Worm (Caenorhabditis elegans) whole organism, young adult: ENCODE data around the gene htp-1.

Experiments used
- F22D6.2 ChIP-seq: sonication (generic microtip); optimal IDR thresholded peaks from 2 replicates; lab custom pipeline; 2016; ENCODE audit warnings: mild to moderate bottlenecking, missing genetic modification characterization, missing compliant biosample characterization
- Y53G8AR.9 ChIP-seq: fragments of 200-800 bp; sonication (Bioruptor generic); conservative IDR thresholded peaks from 2 replicates; pipeline ENCODE4 v1.3.6; 2022; ENCODE audit warnings: missing genetic modification reagents, missing genetic modification characterization, missing compliant biosample characterization
- ZK185.1 ChIP-seq: sonication (generic microtip); optimal IDR thresholded peaks from 2 replicates; lab custom pipeline; 2016; ENCODE audit warnings: mild to moderate bottlenecking, missing genetic modification characterization, missing compliant biosample characterization; ENCODE audit not compliant: poor library complexity, severe bottlenecking
- cebp-2 ChIP-seq: fragments of 200-800 bp; sonication (Bioruptor generic); IDR thresholded peaks from 2 replicates; pipeline ENCODE4 v1.3.6; 2022; ENCODE audit warnings: missing genetic modification characterization, missing compliant biosample characterization
- ceh-79 ChIP-seq: sonication (generic microtip); optimal IDR thresholded peaks from 2 replicates; lab custom pipeline; 2017; ENCODE audit warnings: mild to moderate bottlenecking, missing genetic modification characterization, missing compliant biosample characterization
- dpff-1 ChIP-seq: sonication (generic microtip); optimal IDR thresholded peaks from 2 replicates; lab custom pipeline; 2017; ENCODE audit warnings: mild to moderate bottlenecking, missing genetic modification characterization, missing compliant biosample characterization
- efl-1 ChIP-seq: fragments of 150-350 bp; optimal IDR thresholded peaks from 2 replicates; lab custom pipeline; 2014; ENCODE audit warnings: missing biosample characterization, missing genetic modification reagents, missing genetic modification characterization
- hrde-1 ChIP-seq: sonication (generic microtip); optimal IDR thresholded peaks from 2 replicates; lab custom pipeline; 2016; ENCODE audit warnings: missing genetic modification characterization, mild to moderate bottlenecking, missing compliant biosample characterization, moderate library complexity, missing genotype, missing genetic modification reagents, borderline replicate concordance
- lin-35 ChIP-seq, 3 experiments: fragments of 150-350 bp in 2 of 3; sonication (generic microtip) in 1 of 3; optimal IDR thresholded peaks; 2 replicates each; lab custom pipeline; 2014 to 2018; ENCODE audit warnings: missing biosample characterization in 3 of 3, missing genetic modification characterization in 3 of 3, missing genetic modification reagents in 3 of 3
- lir-1 ChIP-seq: fragments of 200-800 bp; sonication (Bioruptor generic); conservative IDR thresholded peaks from 2 replicates; pipeline ENCODE4 v1.3.6; 2022; ENCODE audit warnings: missing genetic modification reagents, missing genetic modification characterization, missing compliant biosample characterization
- mes-4 ChIP-seq: sonication (generic microtip); optimal IDR thresholded peaks from 2 replicates; lab custom pipeline; 2016; ENCODE audit warnings: missing genotype, missing genetic modification characterization, missing compliant biosample characterization
- unc-62 ChIP-seq: fragments of 150-350 bp; optimal IDR thresholded peaks from 2 replicates; lab custom pipeline; 2014; ENCODE audit warnings: missing biosample characterization, missing genetic modification reagents, missing genetic modification characterization
- zfh-2 ChIP-seq: fragments of 200-800 bp; sonication (Bioruptor generic); conservative IDR thresholded peaks from 2 replicates; pipeline ENCODE4 v1.3.6; 2022; ENCODE audit warnings: missing genetic modification reagents, missing genetic modification characterization, missing compliant biosample characterization

DNA sequence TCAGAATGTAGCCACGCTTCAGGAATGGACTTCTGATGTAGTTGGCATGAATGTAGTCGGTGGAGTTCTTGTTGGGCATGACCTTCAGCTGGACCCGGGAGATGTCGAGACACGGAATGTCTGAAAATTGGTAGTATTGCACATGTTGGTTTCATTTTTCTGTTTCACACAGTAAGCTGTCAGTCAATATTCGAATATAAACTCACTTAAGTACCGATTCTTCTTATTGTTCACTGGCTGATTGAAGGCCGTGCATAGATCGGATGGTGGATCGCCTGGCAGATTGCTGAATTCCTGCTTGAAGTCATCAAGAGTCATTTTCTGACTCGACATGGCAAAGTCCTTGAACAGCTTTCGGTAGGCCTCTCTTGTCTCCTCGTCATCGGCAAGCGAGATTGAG lies 17.8 kb upstream of the htp-1 start:
- TF ChIP-seq Y53G8AR.9 (GFP tag; lab: Robert Waterston, UW) (no peak), unc-62 (GFP tag; lab: Kevin White, UChicago) (no peak), efl-1 (GFP tag; lab: Kevin White, UChicago) (no peak), dpff-1 (no peak), hrde-1 (tag; lab: Kevin White, UChicago) (no peak), ceh-79 (tag; lab: Kevin White, UChicago) (no peak), lin-35 (GFP tag; optimal IDR thresholded peaks at IDR 0.05; lab: Kevin White, UChicago) (no peak), zfh-2 (no peak), lir-1 (GFP tag; lab: Robert Waterston, UW) (no peak), cebp-2 (GFP tag; lab: Robert Waterston, UW) (no peak), F22D6.2 (tag; lab: Kevin White, UChicago) (no peak), ZK185.1 (tag; lab: Kevin White, UChicago) (no peak), mes-4 (tag; lab: Kevin White, UChicago) (no peak)
